Worm (Caenorhabditis elegans) whole organism, L2 larva: Measurements from ENCODE around the gene C05D11.5.

ENCODE experiments used
- F13H6.1 ChIP-seq: sonication (generic microtip); optimal IDR thresholded peaks from 2 replicates; lab custom pipeline; 2016; ENCODE audit warnings: missing genetic modification characterization, missing compliant biosample characterization
- R02D3.7 ChIP-seq: fragments of 150-350 bp; optimal IDR thresholded peaks from 2 replicates; lab custom pipeline; 2014; ENCODE audit warnings: missing biosample characterization, missing genetic modification characterization
- Y55F3AM.14 ChIP-seq: fragments of 200-800 bp; sonication (Bioruptor generic); optimal IDR thresholded peaks from 2 replicates; lab custom pipeline; 2018; ENCODE audit warnings: mild to moderate bottlenecking, missing genetic modification characterization, missing compliant biosample characterization
- ZK546.5 ChIP-seq: sonication (generic microtip); optimal IDR thresholded peaks from 2 replicates; lab custom pipeline; 2017; ENCODE audit warnings: missing biosample characterization, missing genetic modification characterization
- alr-1 ChIP-seq: fragments of 150-350 bp; optimal IDR thresholded peaks from 2 replicates; lab custom pipeline; 2014; ENCODE audit warnings: missing biosample characterization, missing genetic modification characterization
- aly-2 ChIP-seq: fragments of 150-350 bp; optimal IDR thresholded peaks from 2 replicates; lab custom pipeline; 2014; ENCODE audit warnings: missing biosample characterization, missing genetic modification characterization
- ama-1 ChIP-seq: fragments of 150-350 bp; optimal IDR thresholded peaks from 2 replicates; lab custom pipeline; 2018; ENCODE audit warnings: inconsistent platforms
- ceh-16 ChIP-seq: fragments of 150-350 bp; optimal IDR thresholded peaks from 2 replicates; lab custom pipeline; 2014; ENCODE audit warnings: missing biosample characterization, missing genetic modification characterization
- ceh-82 ChIP-seq: fragments of 150-350 bp; optimal IDR thresholded peaks from 2 replicates; lab custom pipeline; 2014; ENCODE audit warnings: missing biosample characterization, missing genetic modification characterization
- crh-2 ChIP-seq: sonication (generic microtip); optimal IDR thresholded peaks from 2 replicates; lab custom pipeline; 2017; ENCODE audit warnings: missing biosample characterization, missing genetic modification characterization
- dmd-4 ChIP-seq: sonication (generic microtip); optimal IDR thresholded peaks from 2 replicates; lab custom pipeline; 2017; ENCODE audit warnings: missing biosample characterization, missing genetic modification characterization
- egl-27 ChIP-seq: sonication (generic microtip); optimal IDR thresholded peaks from 3 replicates; lab custom pipeline; 2017; ENCODE audit warnings: missing biosample characterization, missing genetic modification reagents, missing genetic modification characterization
- elt-1 ChIP-seq: fragments of 150-350 bp; optimal IDR thresholded peaks from 2 replicates; lab custom pipeline; 2014; ENCODE audit warnings: missing biosample characterization, missing genetic modification characterization
- elt-3 ChIP-seq: sonication (generic microtip); optimal IDR thresholded peaks from 2 replicates; lab custom pipeline; 2017; ENCODE audit warnings: missing biosample characterization, missing genetic modification characterization
- fos-1 ChIP-seq: fragments of 150-350 bp; optimal IDR thresholded peaks from 2 replicates; lab custom pipeline; 2014; ENCODE audit warnings: missing biosample characterization, missing genetic modification characterization
- gmeb-1 ChIP-seq: fragments of 150-350 bp; optimal IDR thresholded peaks from 2 replicates; lab custom pipeline; 2014; ENCODE audit warnings: missing biosample characterization, missing genetic modification characterization
- lin-11 ChIP-seq: fragments of 150-350 bp; sonication (generic microtip); optimal IDR thresholded peaks from 2 replicates; lab custom pipeline; 2014; ENCODE audit warnings: missing biosample characterization, missing genetic modification characterization, inconsistent platforms, mixed read lengths
- lin-13 ChIP-seq: fragments of 150-350 bp; optimal IDR thresholded peaks from 2 replicates; lab custom pipeline; 2014; ENCODE audit warnings: missing biosample characterization, missing genetic modification reagents, missing genetic modification characterization
- lin-39 ChIP-seq: fragments of 150-350 bp; optimal IDR thresholded peaks from 2 replicates; lab custom pipeline; 2014; ENCODE audit warnings: missing biosample characterization, missing genetic modification reagents, missing genetic modification characterization
- lsy-2 ChIP-seq, 2 experiments: fragments of 150-350 bp in 1 of 2; sonication (generic microtip) in 1 of 2; optimal IDR thresholded peaks; 2 replicates each; lab custom pipeline; 2014 to 2017; ENCODE audit warnings: missing biosample characterization in 2 of 2, missing genetic modification characterization in 2 of 2
- mab-5 ChIP-seq: fragments of 150-350 bp; optimal IDR thresholded peaks from 2 replicates; lab custom pipeline; 2014; ENCODE audit warnings: missing biosample characterization, missing genetic modification characterization
- mbf-1 ChIP-seq: sonication (generic microtip); optimal IDR thresholded peaks from 2 replicates; lab custom pipeline; 2017; ENCODE audit warnings: missing biosample characterization, missing genetic modification characterization
- nhr-10 ChIP-seq: sonication (generic microtip); optimal IDR thresholded peaks from 2 replicates; lab custom pipeline; 2017; ENCODE audit warnings: missing biosample characterization, missing genetic modification characterization
- nhr-11 ChIP-seq: fragments of 150-350 bp; optimal IDR thresholded peaks from 2 replicates; lab custom pipeline; 2014; ENCODE audit warnings: missing biosample characterization, missing genetic modification characterization
- nhr-12 ChIP-seq: fragments of 150-350 bp; optimal IDR thresholded peaks from 2 replicates; lab custom pipeline; 2014; ENCODE audit warnings: missing biosample characterization, missing genetic modification characterization
- nhr-129 ChIP-seq: fragments of 150-350 bp; optimal IDR thresholded peaks from 2 replicates; lab custom pipeline; 2014; ENCODE audit warnings: missing biosample characterization, missing genetic modification characterization
- nhr-21 ChIP-seq: fragments of 150-350 bp; optimal IDR thresholded peaks from 2 replicates; lab custom pipeline; 2014; ENCODE audit warnings: missing biosample characterization, missing genetic modification characterization
- nhr-237 ChIP-seq: fragments of 150-350 bp; optimal IDR thresholded peaks from 2 replicates; lab custom pipeline; 2014; ENCODE audit warnings: missing biosample characterization, missing genetic modification characterization
- nhr-25 ChIP-seq: fragments of 150-350 bp; sonication (generic microtip); optimal IDR thresholded peaks from 3 replicates; lab custom pipeline; 2014; ENCODE audit warnings: missing biosample characterization, missing genetic modification characterization
- nhr-6 ChIP-seq: fragments of 150-350 bp; optimal IDR thresholded peaks from 2 replicates; lab custom pipeline; 2014; ENCODE audit warnings: missing biosample characterization, missing genetic modification characterization
- nhr-77 ChIP-seq: fragments of 150-350 bp; optimal IDR thresholded peaks from 2 replicates; lab custom pipeline; 2014; ENCODE audit warnings: missing biosample characterization, missing genetic modification characterization
- sem-4 ChIP-seq: fragments of 150-350 bp; optimal IDR thresholded peaks from 2 replicates; lab custom pipeline; 2014; ENCODE audit warnings: missing biosample characterization, missing genetic modification reagents, missing genetic modification characterization
- skn-1 ChIP-seq: sonication (generic microtip); optimal IDR thresholded peaks from 2 replicates; lab custom pipeline; 2017; ENCODE audit warnings: missing biosample characterization, missing genetic modification characterization
- sma-9 ChIP-seq, 2 experiments: fragments of 150-350 bp in 1 of 2; sonication (generic microtip) in 1 of 2; optimal IDR thresholded peaks; 2 replicates each; lab custom pipeline; 2014 to 2016; ENCODE audit warnings: missing genetic modification characterization in 2 of 2, mild to moderate bottlenecking in 1 of 2, missing biosample characterization in 1 of 2, missing compliant biosample characterization in 1 of 2, missing genetic modification reagents in 1 of 2, moderate library complexity in 1 of 2
- snpc-4 ChIP-seq: fragments of 150-350 bp; optimal IDR thresholded peaks from 2 replicates; lab custom pipeline; 2014; ENCODE audit warnings: missing biosample characterization, missing genetic modification characterization
- unc-39 ChIP-seq: fragments of 150-350 bp; optimal IDR thresholded peaks from 2 replicates; lab custom pipeline; 2014; ENCODE audit warnings: missing biosample characterization, missing genetic modification characterization
- unc-55 ChIP-seq: fragments of 150-350 bp; sonication (generic microtip); optimal IDR thresholded peaks from 3 replicates; lab custom pipeline; 2014; ENCODE audit warnings: missing biosample characterization, missing genetic modification reagents, missing genetic modification characterization
- unc-62 ChIP-seq: fragments of 150-350 bp; optimal IDR thresholded peaks from 2 replicates; lab custom pipeline; 2014; ENCODE audit warnings: missing biosample characterization, missing genetic modification reagents, missing genetic modification characterization
- zag-1 ChIP-seq: fragments of 150-350 bp; optimal IDR thresholded peaks from 2 replicates; lab custom pipeline; 2014; ENCODE audit warnings: missing biosample characterization, missing genetic modification characterization
- ztf-1 ChIP-seq: fragments of 200-800 bp; sonication (Bioruptor generic); conservative IDR thresholded peaks from 2 replicates; pipeline ENCODE4 v1.3.6; 2022; ENCODE audit warnings: missing genetic modification characterization, missing compliant biosample characterization
- ztf-11 ChIP-seq: sonication (generic microtip); optimal IDR thresholded peaks from 2 replicates; lab custom pipeline; 2017; ENCODE audit warnings: missing biosample characterization, missing genetic modification characterization
- ztf-4 ChIP-seq: fragments of 150-350 bp; optimal IDR thresholded peaks from 2 replicates; lab custom pipeline; 2014; ENCODE audit warnings: missing biosample characterization, missing genetic modification characterization

The C05D11.5 gene

DNA sequence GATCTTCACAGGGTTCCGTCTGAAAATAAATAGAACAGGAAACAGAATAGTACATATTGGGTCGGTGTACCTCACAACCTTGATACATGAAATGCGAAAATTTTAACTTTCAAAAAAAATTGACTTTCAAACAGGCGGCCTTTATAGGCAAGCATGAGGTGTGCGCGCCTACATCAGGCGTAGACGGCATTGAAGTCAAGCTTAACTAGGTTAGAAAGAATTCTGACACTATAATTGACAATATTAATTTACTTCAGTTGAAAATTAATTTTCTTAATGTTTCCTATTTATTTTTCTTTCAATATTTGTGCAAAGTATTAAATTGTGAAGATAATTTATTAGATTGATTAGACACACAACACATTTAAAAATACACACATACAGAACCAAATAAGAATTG, at the start of gene C05D11.5:
Gene C05D11.5 (minus strand): TSS at position 101 of the 400 bp plus-strand sequence.
- TF ChIP-seq crh-2 (tag; lab: Kevin White, UChicago) (no peak), skn-1 (tag; lab: Kevin White, UChicago) (no peak), ztf-11 (tag; lab: Kevin White, UChicago) (no peak), elt-3 (tag; lab: Kevin White, UChicago) (no peak), mab-5 (tag; lab: Kevin White, UChicago) (no peak), gmeb-1 (no peak), unc-62 (GFP tag; lab: Kevin White, UChicago) (no peak), snpc-4 (tag; lab: Kevin White, UChicago) (no peak), ceh-16 (no peak), unc-55 (GFP tag; lab: Kevin White, UChicago) (no peak), dmd-4 (tag; lab: Kevin White, UChicago) (no peak), alr-1 (tag; lab: Kevin White, UChicago) (no peak), nhr-6 (tag; lab: Kevin White, UChicago) (no peak), ztf-4 (tag; lab: Kevin White, UChicago) (no peak), ztf-1 (GFP tag; lab: Robert Waterston, UW) (no peak), elt-1 (tag; lab: Kevin White, UChicago) (no peak), nhr-77 (tag; lab: Kevin White, UChicago) (no peak), Y55F3AM.14 (GFP tag; lab: Kevin White, UChicago) (no peak), unc-39 (tag; lab: Kevin White, UChicago) (no peak), nhr-21 (no peak)
- TF ChIP-seq, all 48 proteins: peak for 0

DNA sequence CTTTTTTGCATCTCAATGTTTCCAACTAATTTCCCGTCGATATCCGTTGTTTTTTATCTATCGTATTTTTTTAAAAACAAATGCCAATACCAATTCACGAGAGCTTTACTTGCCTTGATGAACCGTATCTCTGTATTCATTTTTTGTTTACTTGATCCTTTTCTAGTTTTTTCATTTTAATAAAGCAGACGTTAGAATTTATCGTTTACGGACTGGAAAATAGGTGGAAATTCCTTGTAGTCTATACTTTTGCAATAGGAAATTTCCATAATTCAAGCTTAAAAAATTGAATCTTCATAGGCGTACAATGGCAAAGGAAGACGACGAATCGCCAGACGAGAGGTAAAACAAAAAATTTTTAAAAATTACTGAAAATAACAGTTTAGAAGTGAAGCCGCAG, 48.0 kb upstream of the C05D11.5 start, which contains the start of gene algn-1:
Gene algn-1 (plus strand): TSS at position 301 of the 400 bp plus-strand sequence.
- TF ChIP-seq zag-1 (tag; lab: Kevin White, UChicago): no peak
- TF ChIP-seq nhr-10 (tag; lab: Kevin White, UChicago): no peak
- no peak for TF ChIP-seq sma-9 (GFP tag; optimal IDR thresholded peaks at IDR 0.05; lab: Kevin White, UChicago)
- no peak for TF ChIP-seq sma-9 (tag; optimal IDR thresholded peaks at IDR 0.05; lab: Kevin White, UChicago)
- no peak for TF ChIP-seq unc-39 (tag; lab: Kevin White, UChicago)
- TF ChIP-seq nhr-129 (tag; lab: Kevin White, UChicago): no peak
- no peak for TF ChIP-seq lin-39
- no peak for TF ChIP-seq lsy-2 (tag; optimal IDR thresholded peaks at IDR 0.05; lab: Kevin White, UChicago)
- TF ChIP-seq ama-1 (lab: Kevin White, UChicago): no peak
- no peak for TF ChIP-seq dmd-4 (tag; lab: Kevin White, UChicago)
- no peak for TF ChIP-seq ztf-1 (GFP tag; lab: Robert Waterston, UW)
- no peak for TF ChIP-seq lin-13
- no peak for TF ChIP-seq gmeb-1
- no peak for TF ChIP-seq egl-27 (tag; lab: Kevin White, UChicago)
- TF ChIP-seq R02D3.7 (tag; lab: Kevin White, UChicago): no peak
- TF ChIP-seq nhr-6 (tag; lab: Kevin White, UChicago): no peak
- TF ChIP-seq elt-3 (tag; lab: Kevin White, UChicago): no peak

DNA sequence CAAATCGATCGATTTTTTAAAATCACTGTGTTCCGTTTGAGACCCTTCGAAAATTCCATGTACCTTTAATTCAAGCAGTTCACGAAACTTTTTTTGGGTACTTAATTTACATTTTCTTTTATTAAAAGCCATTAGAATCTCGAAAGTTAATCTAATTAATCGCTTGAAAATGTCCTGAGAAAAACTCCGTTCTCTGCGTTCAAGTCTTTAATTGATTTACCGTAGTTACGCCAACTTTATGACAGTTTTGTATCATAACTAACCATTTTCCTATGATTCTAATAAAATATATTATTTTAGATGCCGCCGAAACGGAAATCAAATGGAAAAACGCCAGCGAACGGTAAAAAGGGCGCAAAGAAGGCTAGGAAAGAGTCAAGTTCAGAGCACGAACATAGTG, 42.4 kb upstream of the C05D11.5 start, which contains the start of gene jhdm-1:
Gene jhdm-1 (plus strand): TSS at position 301 of the 400 bp plus-strand sequence.
- TF ChIP-seq aly-2 (tag; lab: Kevin White, UChicago) (no peak), egl-27 (tag; lab: Kevin White, UChicago) (no peak), lsy-2 (tag; optimal IDR thresholded peaks at IDR 0.05; lab: Kevin White, UChicago) (no peak), gmeb-1 (no peak), zag-1 (tag; lab: Kevin White, UChicago) (no peak)

DNA sequence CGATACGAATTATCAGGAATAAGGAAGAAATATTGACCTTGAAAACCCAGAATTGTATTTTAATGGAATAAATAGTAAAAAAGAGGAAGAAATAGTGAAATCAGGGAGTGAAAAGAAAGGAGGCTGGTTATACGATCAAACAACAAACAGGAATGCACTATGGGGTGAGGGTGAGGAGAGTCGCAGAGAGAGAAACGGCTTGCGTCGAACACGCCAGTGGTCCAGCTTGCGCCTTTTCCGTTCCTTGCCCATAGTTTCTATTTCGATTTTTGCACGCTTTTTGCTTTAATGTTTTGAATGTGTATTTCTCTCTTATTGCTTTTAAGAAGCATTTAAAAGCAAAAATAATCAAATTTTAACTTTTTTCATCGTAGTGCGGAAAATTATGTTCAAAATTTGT, 41.9 kb upstream of the C05D11.5 start:
- TF ChIP-seq sma-9 (GFP tag; optimal IDR thresholded peaks at IDR 0.05; lab: Kevin White, UChicago): peak; percentile 83
- no peak for TF ChIP-seq sma-9 (tag; optimal IDR thresholded peaks at IDR 0.05; lab: Kevin White, UChicago)
- no peak for TF ChIP-seq ZK546.5 (tag; lab: Kevin White, UChicago)
- TF ChIP-seq F13H6.1 (tag; lab: Kevin White, UChicago): peak; percentile 84
- peak; percentile 4 for TF ChIP-seq ceh-16
- no peak for TF ChIP-seq nhr-12 (tag; lab: Kevin White, UChicago)
- TF ChIP-seq nhr-237 (tag; lab: Kevin White, UChicago): no peak
- peak; percentile 48 to 93 for TF ChIP-seq lsy-2 (tag; optimal IDR thresholded peaks at IDR 0.05; lab: Kevin White, UChicago)
- TF ChIP-seq alr-1 (tag; lab: Kevin White, UChicago): no peak
- TF ChIP-seq nhr-11 (tag; lab: Kevin White, UChicago): no peak
- peak; percentile 65 for TF ChIP-seq egl-27 (tag; lab: Kevin White, UChicago)
- no peak for TF ChIP-seq ama-1 (lab: Kevin White, UChicago)
- peak; percentile 83 for TF ChIP-seq ztf-4 (tag; lab: Kevin White, UChicago)
- no peak for TF ChIP-seq ztf-1 (GFP tag; lab: Robert Waterston, UW)
- peak; percentile 37 for TF ChIP-seq Y55F3AM.14 (GFP tag; lab: Kevin White, UChicago)
- no peak for TF ChIP-seq ceh-82
- no peak for TF ChIP-seq unc-62 (GFP tag; lab: Kevin White, UChicago)
- TF ChIP-seq elt-1 (tag; lab: Kevin White, UChicago): no peak
- TF ChIP-seq zag-1 (tag; lab: Kevin White, UChicago): peak; percentile 66
- no peak for TF ChIP-seq dmd-4 (tag; lab: Kevin White, UChicago)
- TF ChIP-seq nhr-21: peak; percentile 62
- TF ChIP-seq mab-5 (tag; lab: Kevin White, UChicago): peak; percentile 33
- peak; percentile 78 for TF ChIP-seq nhr-25 (tag; lab: Kevin White, UChicago)
- no peak for TF ChIP-seq mbf-1 (tag; lab: Kevin White, UChicago)
- TF ChIP-seq crh-2 (tag; lab: Kevin White, UChicago): peak; percentile 82
- peak; percentile 90 for TF ChIP-seq sem-4
- TF ChIP-seq ztf-11 (tag; lab: Kevin White, UChicago): no peak
- peak; percentile 86 for TF ChIP-seq fos-1 (tag; lab: Kevin White, UChicago)
- peak; percentile 95 for TF ChIP-seq unc-55 (GFP tag; lab: Kevin White, UChicago)
- TF ChIP-seq gmeb-1: peak; percentile 77
- no peak for TF ChIP-seq R02D3.7 (tag; lab: Kevin White, UChicago)
- TF ChIP-seq skn-1 (tag; lab: Kevin White, UChicago): peak; percentile 69
- peak; percentile 67 for TF ChIP-seq lin-11 (tag; lab: Kevin White, UChicago)
- peak; percentile 94 for TF ChIP-seq nhr-129 (tag; lab: Kevin White, UChicago)
